Worm (Caenorhabditis elegans): ENCODE data around the gene plp-1.

- TF ChIP-seq W03F9.2 (tag; optimal IDR thresholded peaks at IDR 0.05) (no peak), him-1 (tag; optimal IDR thresholded peaks at IDR 0.05) (no peak)
These were observed 26.3 kb downstream of the plp-1 start for ce11 chrIV:7659481-7659880.

All from whole organism, L4/young adult.